Worm (Caenorhabditis elegans) whole organism, L1 larva: ENCODE measurements around the gene Y48C3A.5.

Experiments
- C04F5.9 ChIP-seq: sonication (generic microtip); optimal IDR thresholded peaks from 2 replicates; lab custom pipeline; 2016; ENCODE audit warnings: missing genetic modification characterization, missing compliant biosample characterization
- C16A3.4 ChIP-seq: fragments of 150-350 bp; optimal IDR thresholded peaks from 2 replicates; lab custom pipeline; 2014; ENCODE audit warnings: missing biosample characterization, missing genetic modification characterization
- F16B12.6 ChIP-seq: fragments of 150-350 bp; optimal IDR thresholded peaks from 2 replicates; lab custom pipeline; 2014; ENCODE audit warnings: missing biosample characterization, missing genetic modification characterization
- Y116A8C.19 ChIP-seq: sonication (generic microtip); optimal IDR thresholded peaks from 2 replicates; lab custom pipeline; 2016; ENCODE audit warnings: missing compliant biosample characterization, missing genetic modification characterization, borderline replicate concordance
- aha-1 ChIP-seq: fragments of 150-350 bp; optimal IDR thresholded peaks from 2 replicates; lab custom pipeline; 2014; ENCODE audit warnings: missing biosample characterization, missing genetic modification characterization
- blmp-1 ChIP-seq: fragments of 150-350 bp; optimal IDR thresholded peaks from 2 replicates; lab custom pipeline; 2014; ENCODE audit warnings: missing biosample characterization, missing genetic modification characterization
- ceh-63 ChIP-seq: fragments of 200-800 bp; sonication (Bioruptor generic); optimal IDR thresholded peaks from 2 replicates; lab custom pipeline; 2018; ENCODE audit warnings: mild to moderate bottlenecking, missing genetic modification characterization, missing compliant biosample characterization
- ceh-8 ChIP-seq: fragments of 200-800 bp; sonication (Bioruptor generic); optimal IDR thresholded peaks from 2 replicates; lab custom pipeline; 2018; ENCODE audit warnings: mild to moderate bottlenecking, missing genetic modification characterization, moderate library complexity, missing compliant biosample characterization
- ceh-82 ChIP-seq, 3 experiments: fragments of 150-350 bp in 1 of 3; sonication (generic microtip) in 2 of 3; optimal IDR thresholded peaks; 2 replicates each; lab custom pipeline; 2014 to 2017; ENCODE audit warnings: missing biosample characterization in 3 of 3, missing genetic modification characterization in 3 of 3
- ceh-88 ChIP-seq: fragments of 200-800 bp; sonication (Bioruptor generic); IDR thresholded peaks from 2 replicates; pipeline ENCODE4 v1.3.6; 2022; ENCODE audit warnings: missing genetic modification characterization, missing compliant biosample characterization
- ces-1 ChIP-seq: fragments of 150-350 bp; optimal IDR thresholded peaks from 2 replicates; lab custom pipeline; 2014; ENCODE audit warnings: missing biosample characterization, missing genetic modification reagents, missing genetic modification characterization
- dpl-1 ChIP-seq, 3 experiments: fragments of 150-350 bp in 2 of 3; sonication (generic microtip) in 1 of 3; optimal IDR thresholded peaks; 2 replicates each; lab custom pipeline; 2014 to 2017; ENCODE audit warnings: missing biosample characterization in 3 of 3, missing genetic modification characterization in 3 of 3, missing genetic modification reagents in 3 of 3
- efl-1 ChIP-seq, 4 experiments: fragments of 150-350 bp; optimal IDR thresholded peaks in 3 of 4; peaks in 1 of 4; 1 replicate in 1 of 4; 2 replicates in 3 of 4; lab custom pipeline; 2014; ENCODE audit warnings: missing biosample characterization in 2 of 4, missing genetic modification characterization in 2 of 4, missing genetic modification reagents in 2 of 4
- elt-2 ChIP-seq: sonication (generic microtip); optimal IDR thresholded peaks from 2 replicates; lab custom pipeline; 2016; ENCODE audit warnings: missing genetic modification characterization, mild to moderate bottlenecking, inconsistent platforms, missing compliant biosample characterization, missing genetic modification reagents
- elt-3 ChIP-seq, 6 experiments: fragments of 150-350 bp in 1 of 6; sonication (generic microtip); optimal IDR thresholded peaks; 2 replicates each; lab custom pipeline; 2017 to 2018; ENCODE audit warnings: missing biosample characterization in 6 of 6, missing genetic modification characterization in 6 of 6, inconsistent platforms in 1 of 6
- grh-1 ChIP-seq: fragments of 200-800 bp; sonication (Bioruptor generic); IDR thresholded peaks from 2 replicates; pipeline ENCODE4 v1.3.6; 2022; ENCODE audit warnings: missing genetic modification reagents, missing genetic modification characterization, missing compliant biosample characterization
- hlh-17 ChIP-seq: fragments of 200-800 bp; sonication (Bioruptor generic); optimal IDR thresholded peaks from 2 replicates; lab custom pipeline; 2018; ENCODE audit warnings: missing genetic modification characterization, mild to moderate bottlenecking, missing compliant biosample characterization, moderate library complexity, borderline replicate concordance
- hlh-4 ChIP-seq: sonication (generic microtip); optimal IDR thresholded peaks from 2 replicates; lab custom pipeline; 2016; ENCODE audit warnings: mild to moderate bottlenecking, missing genetic modification characterization, missing compliant biosample characterization
- hpl-2 ChIP-seq: fragments of 150-350 bp; optimal IDR thresholded peaks from 2 replicates; lab custom pipeline; 2014; ENCODE audit warnings: missing biosample characterization, missing genetic modification reagents, missing genetic modification characterization
- irx-1 ChIP-seq: sonication (generic microtip); optimal IDR thresholded peaks from 2 replicates; lab custom pipeline; 2016; ENCODE audit warnings: missing genetic modification characterization, missing compliant biosample characterization
- lin-13 ChIP-seq: fragments of 150-350 bp; optimal IDR thresholded peaks from 2 replicates; lab custom pipeline; 2014; ENCODE audit warnings: missing biosample characterization, missing genetic modification reagents, missing genetic modification characterization
- lin-14 ChIP-seq: fragments of 200-800 bp; sonication (Bioruptor generic); optimal IDR thresholded peaks from 2 replicates; lab custom pipeline; 2018; ENCODE audit warnings: mild to moderate bottlenecking, missing genetic modification characterization, moderate library complexity, missing compliant biosample characterization
- lin-35 ChIP-seq, 2 experiments: fragments of 150-350 bp; optimal IDR thresholded peaks; 2 replicates each; lab custom pipeline; 2014; ENCODE audit warnings: missing biosample characterization in 2 of 2, missing genetic modification characterization in 2 of 2, missing genetic modification reagents in 2 of 2
- lin-39 ChIP-seq: fragments of 150-350 bp; optimal IDR thresholded peaks from 2 replicates; lab custom pipeline; 2014; ENCODE audit warnings: missing biosample characterization, missing genetic modification reagents, missing genetic modification characterization
- lir-3 ChIP-seq: sonication (generic microtip); optimal IDR thresholded peaks from 2 replicates; lab custom pipeline; 2016; ENCODE audit warnings: mild to moderate bottlenecking, missing genetic modification characterization, moderate library complexity, missing compliant biosample characterization; ENCODE audit not compliant: poor library complexity
- lsy-2 ChIP-seq, 2 experiments: fragments of 150-350 bp; optimal IDR thresholded peaks; 2 replicates each; lab custom pipeline; 2014; ENCODE audit warnings: missing biosample characterization in 2 of 2, missing genetic modification characterization in 2 of 2
- mab-9 ChIP-seq: fragments of 200-800 bp; sonication (Bioruptor generic); IDR thresholded peaks from 2 replicates; pipeline ENCODE4 v1.3.6; 2022; ENCODE audit warnings: missing genetic modification reagents, missing genetic modification characterization, missing compliant biosample characterization
- mep-1 ChIP-seq: fragments of 150-350 bp; optimal IDR thresholded peaks from 2 replicates; lab custom pipeline; 2014; ENCODE audit warnings: missing biosample characterization, missing genetic modification characterization
- nhr-11 ChIP-seq: fragments of 150-350 bp; optimal IDR thresholded peaks from 2 replicates; lab custom pipeline; 2014; ENCODE audit warnings: missing biosample characterization, missing genetic modification characterization
- nhr-12 ChIP-seq: sonication (generic microtip); optimal IDR thresholded peaks from 2 replicates; lab custom pipeline; 2017; ENCODE audit warnings: missing biosample characterization, missing genetic modification characterization
- nhr-19 ChIP-seq: fragments of 200-800 bp; sonication (Bioruptor generic); conservative IDR thresholded peaks from 2 replicates; pipeline ENCODE4 v1.3.6; 2022; ENCODE audit warnings: missing genetic modification characterization, missing compliant biosample characterization
- nhr-20 ChIP-seq: sonication (generic microtip); optimal IDR thresholded peaks from 2 replicates; lab custom pipeline; 2016; ENCODE audit warnings: mild to moderate bottlenecking, missing genetic modification characterization, missing compliant biosample characterization
- nhr-237 ChIP-seq: fragments of 150-350 bp; optimal IDR thresholded peaks from 2 replicates; lab custom pipeline; 2014; ENCODE audit warnings: missing biosample characterization, missing genetic modification characterization
- nhr-47 ChIP-seq: sonication (generic microtip); optimal IDR thresholded peaks from 2 replicates; lab custom pipeline; 2016; ENCODE audit warnings: mild to moderate bottlenecking, missing genetic modification characterization, moderate library complexity, missing compliant biosample characterization
- nhr-71 ChIP-seq: sonication (generic microtip); optimal IDR thresholded peaks from 2 replicates; lab custom pipeline; 2016; ENCODE audit warnings: mild to moderate bottlenecking, missing genetic modification characterization, moderate library complexity, missing compliant biosample characterization
- nhr-76 ChIP-seq: sonication (generic microtip); optimal IDR thresholded peaks from 2 replicates; lab custom pipeline; 2017; ENCODE audit warnings: missing biosample characterization, missing genetic modification characterization
- nhr-84 ChIP-seq: sonication (generic microtip); optimal IDR thresholded peaks from 2 replicates; lab custom pipeline; 2017; ENCODE audit warnings: missing biosample characterization, missing genetic modification characterization
- pqm-1 ChIP-seq: sonication (generic microtip); optimal IDR thresholded peaks from 3 replicates; lab custom pipeline; 2017; ENCODE audit warnings: missing biosample characterization, missing genetic modification characterization
- rnt-1 ChIP-seq: sonication (generic microtip); optimal IDR thresholded peaks from 2 replicates; lab custom pipeline; 2016; ENCODE audit warnings: mild to moderate bottlenecking, missing genetic modification characterization, moderate library complexity, missing compliant biosample characterization
- skn-1 ChIP-seq: fragments of 150-350 bp; optimal IDR thresholded peaks from 2 replicates; lab custom pipeline; 2014; ENCODE audit warnings: missing biosample characterization, missing genetic modification characterization
- snpc-4 ChIP-seq: fragments of 150-350 bp; optimal IDR thresholded peaks from 2 replicates; lab custom pipeline; 2014; ENCODE audit warnings: missing biosample characterization, missing genetic modification characterization
- snu-23 ChIP-seq: sonication (generic microtip); optimal IDR thresholded peaks from 2 replicates; lab custom pipeline; 2016; ENCODE audit warnings: missing genetic modification characterization, missing compliant biosample characterization
- tbx-2 ChIP-seq: sonication (generic microtip); optimal IDR thresholded peaks from 2 replicates; lab custom pipeline; 2016; ENCODE audit warnings: missing genetic modification characterization, missing compliant biosample characterization
- unc-30 ChIP-seq: sonication (generic microtip); optimal IDR thresholded peaks from 2 replicates; lab custom pipeline; 2017; ENCODE audit warnings: missing biosample characterization, missing genetic modification characterization
- zag-1 ChIP-seq: fragments of 150-350 bp; optimal IDR thresholded peaks from 2 replicates; lab custom pipeline; 2014; ENCODE audit warnings: missing biosample characterization, missing genetic modification characterization
- ztf-11 ChIP-seq, 2 experiments: sonication (generic microtip); optimal IDR thresholded peaks; 2 replicates each; lab custom pipeline; 2016 to 2017; ENCODE audit warnings: missing genetic modification characterization in 2 of 2, missing biosample characterization in 1 of 2, missing compliant biosample characterization in 1 of 2
- ztf-4 ChIP-seq: fragments of 150-350 bp; optimal IDR thresholded peaks from 2 replicates; lab custom pipeline; 2014; ENCODE audit warnings: missing biosample characterization, missing genetic modification characterization

The Y48C3A.5 gene

DNA sequence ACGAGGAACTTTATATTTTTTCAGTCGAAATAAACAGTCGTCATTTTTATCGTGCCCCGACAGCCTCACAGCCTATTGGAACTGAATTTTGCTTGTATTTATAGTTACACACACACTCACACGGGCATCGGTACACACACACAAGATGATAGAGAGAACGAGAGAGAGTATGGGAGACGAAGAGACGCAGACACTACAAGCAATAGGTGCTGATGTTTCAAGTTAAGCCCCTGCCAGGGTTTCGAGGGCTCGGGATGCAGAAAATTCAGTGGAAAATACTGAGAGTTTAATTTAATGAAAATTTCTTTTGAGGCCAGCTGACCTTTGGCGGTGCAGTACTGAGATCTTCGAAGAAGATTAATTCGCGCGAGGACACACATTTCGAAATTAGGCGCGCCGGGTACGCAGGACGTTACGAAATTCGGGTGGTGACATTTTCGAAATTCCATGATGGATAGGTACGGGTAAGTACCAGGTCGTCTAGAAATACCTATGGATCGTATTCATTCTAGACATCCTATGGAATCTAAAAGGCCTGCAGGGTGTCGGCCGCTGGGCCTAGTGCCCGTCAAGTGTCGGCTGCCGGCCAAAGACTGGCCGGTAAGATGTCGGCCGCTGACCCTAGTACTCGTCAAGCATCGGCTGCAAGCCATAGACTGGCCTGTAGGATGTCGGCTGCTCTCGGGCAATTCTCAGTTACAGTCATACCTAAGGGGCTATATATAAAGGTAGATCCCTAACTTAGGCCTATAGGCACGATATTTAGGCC, 19.8 kb downstream of the Y48C3A.5 start:
- TF ChIP-seq hpl-2 (no peak), tbx-2 (tag; lab: Kevin White, UChicago) (no peak), hlh-4 (no peak), ceh-82 (tag; optimal IDR thresholded peaks at IDR 0.05; lab: Kevin White, UChicago) (peak in 1 of 3 experiments; percentile 13), efl-1 (optimal IDR thresholded peaks at IDR 0.05; lab: Kevin White, UChicago) (peak; percentile 2 to 14), efl-1 (GFP tag; optimal IDR thresholded peaks at IDR 0.05 in 1 of 2; lab: Kevin White, UChicago) (peak in 1 of 2 experiments; percentile 87), elt-2 (tag; lab: Kevin White, UChicago) (peak; percentile 12), nhr-84 (tag; lab: Kevin White, UChicago) (no peak), lin-35 (GFP tag; optimal IDR thresholded peaks at IDR 0.05; lab: Kevin White, UChicago) (peak in 1 of 2 experiments; percentile 40), snpc-4 (tag; lab: Kevin White, UChicago) (peak; percentile 87), dpl-1 (GFP tag; optimal IDR thresholded peaks at IDR 0.05; lab: Kevin White, UChicago) (no peak), irx-1 (tag; lab: Kevin White, UChicago) (no peak), nhr-237 (tag; lab: Kevin White, UChicago) (no peak), ztf-11 (tag; optimal IDR thresholded peaks at IDR 0.05; lab: Kevin White, UChicago) (no peak), grh-1 (GFP tag; lab: Robert Waterston, UW) (peak; percentile 12; the same call in 1 of the 2 replicates), C04F5.9 (tag; lab: Kevin White, UChicago) (no peak), lir-3 (tag; lab: Kevin White, UChicago) (peak; percentile 9), ztf-4 (tag; lab: Kevin White, UChicago) (no peak), nhr-76 (tag; lab: Kevin White, UChicago) (no peak), ceh-8 (GFP tag; lab: Kevin White, UChicago) (no peak), lin-14 (GFP tag; lab: Kevin White, UChicago) (peak; percentile 46), nhr-19 (GFP tag; lab: Robert Waterston, UW) (peak; percentile 19), mep-1 (tag; lab: Kevin White, UChicago) (peak; percentile 33), ceh-63 (no peak), nhr-20 (tag; lab: Kevin White, UChicago) (peak; percentile 13), zag-1 (no peak), pqm-1 (no peak), skn-1 (tag; lab: Kevin White, UChicago) (peak; percentile 51), blmp-1 (tag; lab: Kevin White, UChicago) (peak; percentile 33), F16B12.6 (tag; lab: Kevin White, UChicago) (no peak), lin-13 (peak; percentile 35), ceh-88 (GFP tag; lab: Robert Waterston, UW) (no peak), aha-1 (no peak), ces-1 (no peak), snu-23 (peak; percentile 21), lsy-2 (tag; optimal IDR thresholded peaks at IDR 0.05; lab: Kevin White, UChicago) (peak in 1 of 2 experiments; percentile 4), rnt-1 (tag; lab: Kevin White, UChicago) (peak; percentile 1), Y116A8C.19 (tag; lab: Kevin White, UChicago) (no peak)

DNA sequence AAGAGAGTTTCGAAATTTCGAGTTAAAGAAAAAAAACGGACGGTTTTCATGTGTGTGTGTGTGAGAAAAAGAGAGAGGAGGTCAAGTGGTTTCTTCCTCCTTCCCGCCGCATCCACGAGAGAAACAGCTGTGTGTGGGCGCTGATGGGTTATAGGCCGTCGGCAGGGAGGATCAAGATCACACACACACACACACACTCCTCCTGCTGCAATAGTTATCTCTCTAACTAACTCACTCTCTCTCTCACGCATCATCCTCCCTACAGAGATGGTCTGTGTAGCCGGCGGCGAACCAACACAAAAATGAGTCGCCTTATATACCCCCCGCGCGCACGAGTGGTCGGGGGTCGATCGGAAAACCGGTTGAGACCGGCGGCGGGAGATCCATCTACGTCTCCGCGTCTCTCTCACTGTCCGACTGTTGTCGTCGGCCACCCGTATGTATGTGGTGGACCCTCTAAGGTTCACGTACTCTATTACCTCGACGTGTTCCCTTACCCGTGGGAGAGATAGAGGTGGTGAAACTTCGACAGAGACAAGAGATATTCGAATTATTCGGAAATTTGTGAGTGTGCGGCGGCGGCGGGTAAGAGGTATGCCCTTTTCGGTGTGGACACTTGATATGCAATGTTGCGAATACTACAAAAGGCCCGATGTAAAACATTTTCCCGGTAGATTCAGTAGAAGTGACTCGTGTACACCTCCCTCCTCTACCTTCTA, 20.7 kb downstream of the Y48C3A.5 start:
- TF ChIP-seq rnt-1 (tag; lab: Kevin White, UChicago) (peak; percentile 70), elt-2 (tag; lab: Kevin White, UChicago) (no peak), lin-35 (GFP tag; optimal IDR thresholded peaks at IDR 0.05; lab: Kevin White, UChicago) (peak; percentile 31 to 68), nhr-71 (tag; lab: Kevin White, UChicago) (peak; percentile 93), unc-30 (tag; lab: Kevin White, UChicago) (no peak), nhr-19 (GFP tag; lab: Robert Waterston, UW) (peak; percentile 79), skn-1 (tag; lab: Kevin White, UChicago) (peak; percentile 34), nhr-12 (tag; lab: Kevin White, UChicago) (no peak), nhr-47 (tag; lab: Kevin White, UChicago) (peak; percentile 85), ceh-88 (GFP tag; lab: Robert Waterston, UW) (peak; percentile 70), hlh-17 (no peak), mab-9 (GFP tag; lab: Robert Waterston, UW) (peak; percentile 13; the same call in 1 of the 2 replicates), nhr-76 (tag; lab: Kevin White, UChicago) (no peak), nhr-84 (tag; lab: Kevin White, UChicago) (no peak), snpc-4 (tag; lab: Kevin White, UChicago) (peak; percentile 3), dpl-1 (GFP tag; optimal IDR thresholded peaks at IDR 0.05; lab: Kevin White, UChicago) (peak; percentile 15 to 41 (median 18)), C16A3.4 (tag; lab: Kevin White, UChicago) (peak; percentile 44), elt-3 (tag; optimal IDR thresholded peaks at IDR 0.05; lab: Kevin White, UChicago) (peak in 5 of 6 experiments; percentile 40 to 80 (median 67)), lin-39 (tag; lab: Kevin White, UChicago) (no peak), nhr-11 (tag; lab: Kevin White, UChicago) (no peak), ztf-11 (tag; optimal IDR thresholded peaks at IDR 0.05; lab: Kevin White, UChicago) (peak in 1 of 2 experiments; percentile 56), ztf-4 (tag; lab: Kevin White, UChicago) (peak; percentile 65)
